Fruit fly (Drosophila melanogaster): ENCODE results near the gene CG14829.

CG14829 gene

DNA sequence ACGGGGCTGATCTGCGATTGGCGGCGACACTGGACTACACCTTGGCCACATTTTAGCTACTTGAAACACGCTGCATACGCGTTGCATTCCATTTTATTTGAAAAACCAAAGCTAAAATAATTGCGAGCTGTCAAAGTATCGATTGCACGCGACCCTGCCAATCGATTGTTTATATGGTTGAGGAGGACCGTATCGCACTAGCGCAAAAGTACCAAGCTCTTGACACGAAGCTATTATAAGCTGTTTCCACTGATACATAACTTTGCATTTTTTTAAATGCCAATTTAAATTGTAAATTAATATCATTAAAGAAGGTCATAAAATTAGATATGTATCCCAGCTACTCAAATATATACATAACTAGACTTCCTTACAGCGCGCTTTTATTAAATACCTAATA, 11.2 kb upstream of the CG14829 start, which contains the start of gene Cdc27 (continued):
- TF ChIP-seq CG16779 (GFP tag; IDR thresholded peaks at IDR 0.05) = no peak
- TF ChIP-seq Ada2b (GFP tag; IDR thresholded peaks at IDR 0.05) = peak; percentile 43
- TF ChIP-seq Ptx1 (GFP tag; IDR thresholded peaks at IDR 0.05) = peak; percentile 29; the same call in 1 of the 2 replicates
- TF ChIP-seq Scr (GFP tag; IDR thresholded peaks at IDR 0.05; ENCODE audit: partially characterized antibody) = peak; percentile 84
- no peak for TF ChIP-seq CG43689 (GFP tag; IDR thresholded peaks at IDR 0.05)
- TF ChIP-seq seq (GFP tag; IDR thresholded peaks at IDR 0.05) = no peak
- peak; percentile 19 for TF ChIP-seq scrt (GFP tag; optimal IDR thresholded peaks at IDR 0.05)
- no peak for TF ChIP-seq CG12104 (GFP tag; optimal IDR thresholded peaks at IDR 0.05)
- TF ChIP-seq sqz (GFP tag; optimal IDR thresholded peaks at IDR 0.05) = no peak
- TF ChIP-seq psq (GFP tag; optimal IDR thresholded peaks at IDR 0.05) = no peak
- TF ChIP-seq CG17186 (GFP tag; optimal IDR thresholded peaks at IDR 0.05) = peak; percentile 27
- TF ChIP-seq amos (GFP tag; IDR thresholded peaks at IDR 0.05; ENCODE audit: partially characterized antibody) = peak; percentile 87
- no peak for TF ChIP-seq CG7745 (tag; optimal IDR thresholded peaks at IDR 0.05)
- TF ChIP-seq CG8765 (GFP tag; IDR thresholded peaks at IDR 0.05) = no peak
- no peak for TF ChIP-seq CG8281 (tag; optimal IDR thresholded peaks at IDR 0.05)
- TF ChIP-seq CG11398 (GFP tag; optimal IDR thresholded peaks at IDR 0.05) = no peak
- TF ChIP-seq her (GFP tag; optimal IDR thresholded peaks at IDR 0.05) = no peak
- no peak for TF ChIP-seq toy (GFP tag; IDR thresholded peaks at IDR 0.05)
- TF ChIP-seq ci (GFP tag; IDR thresholded peaks at IDR 0.05) = peak; percentile 62; the same call in 2 of the 3 replicates
- TF ChIP-seq MESR4 (GFP tag; optimal IDR thresholded peaks at IDR 0.05) = peak; percentile 89
- TF ChIP-seq Taf1 (GFP tag; IDR thresholded peaks at IDR 0.05) = no peak
- TF ChIP-seq Bgb (GFP tag; IDR thresholded peaks at IDR 0.05; ENCODE audit: partially characterized antibody) = peak; percentile 79
- TF ChIP-seq NK7.1 (GFP tag; optimal IDR thresholded peaks at IDR 0.05) = no peak
- peak; percentile 8 for TF ChIP-seq zfh2 (GFP tag; optimal IDR thresholded peaks at IDR 0.05)
- TF ChIP-seq NfI (GFP tag; optimal IDR thresholded peaks at IDR 0.05) = peak; percentile 53
- peak; percentile 83 for TF ChIP-seq CG12659 (GFP tag; optimal IDR thresholded peaks at IDR 0.05)
- peak; percentile 41 for TF ChIP-seq Fer3 (tag; optimal IDR thresholded peaks at IDR 0.05)
- no peak for TF ChIP-seq CG1647 (GFP tag; optimal IDR thresholded peaks at IDR 0.05)
- no peak for TF ChIP-seq HLH3B (GFP tag; IDR thresholded peaks at IDR 0.05)
- TF ChIP-seq Nf-YA (GFP tag; IDR thresholded peaks at IDR 0.05) = no peak
- TF ChIP-seq grau (tag; optimal IDR thresholded peaks at IDR 0.05) = peak; percentile 61
- TF ChIP-seq ftz-f1 (GFP tag; optimal IDR thresholded peaks at IDR 0.05) = peak; percentile 47
- no peak for TF ChIP-seq tio (GFP tag; optimal IDR thresholded peaks at IDR 0.05)
- TF ChIP-seq gce (GFP tag; IDR thresholded peaks at IDR 0.05) = no peak
- peak; percentile 78 for TF ChIP-seq knrl (GFP tag; IDR thresholded peaks at IDR 0.05; ENCODE audit: partially characterized antibody)
- peak; percentile 38; the same call in 1 of the 2 replicates for TF ChIP-seq NFAT (GFP tag; IDR thresholded peaks at IDR 0.05)
- peak; percentile 38 for TF ChIP-seq dmrt11E (tag; optimal IDR thresholded peaks at IDR 0.05)
- peak; percentile 70 for TF ChIP-seq Ets97D (GFP tag; optimal IDR thresholded peaks at IDR 0.05)
- no peak for TF ChIP-seq pho (GFP tag; optimal IDR thresholded peaks at IDR 0.05)
- peak in 1 of 2 experiments; percentile 68 for TF ChIP-seq Hr78 (GFP tag; optimal IDR thresholded peaks at IDR 0.05)
- peak; percentile 30; the same call in 1 of the 3 replicates for TF ChIP-seq CG11560 (tag; IDR thresholded peaks at IDR 0.05)
- no peak for TF ChIP-seq ERR (GFP tag; optimal IDR thresholded peaks at IDR 0.05)
- peak; percentile 1 for TF ChIP-seq CG3281 (GFP tag; optimal IDR thresholded peaks at IDR 0.05)
- TF ChIP-seq CG15073 (GFP tag; optimal IDR thresholded peaks at IDR 0.05) = no peak
- no peak for TF ChIP-seq Gug (GFP tag; IDR thresholded peaks at IDR 0.05)
- TF ChIP-seq CG17385 (GFP tag; optimal IDR thresholded peaks at IDR 0.05) = peak; percentile 15
- peak; percentile 16 for TF ChIP-seq Mad (GFP tag; optimal IDR thresholded peaks at IDR 0.05)
- TF ChIP-seq lmd (GFP tag; IDR thresholded peaks at IDR 0.05) = peak; percentile 29; the same call in 1 of the 2 replicates
- no peak for TF ChIP-seq CG9215 (GFP tag; IDR thresholded peaks at IDR 0.05)
- TF ChIP-seq CG1602 (GFP tag; optimal IDR thresholded peaks at IDR 0.05) = peak; percentile 1
- peak; percentile 79 for TF ChIP-seq YL-1 (GFP tag; optimal IDR thresholded peaks at IDR 0.05)
